Fruit fly (Drosophila melanogaster) whole organism: ENCODE data around the gene sdt.

Experiments used
- CG8478 ChIP-seq: fragments of >200 bp; optimal IDR thresholded peaks from 2 replicates; lab custom pipeline; 2018; ENCODE audit warnings: inconsistent platforms
- Dll ChIP-seq: fragments of >200 bp; optimal IDR thresholded peaks from 2 replicates; lab custom pipeline; 2017
- EcR ChIP-seq, 2 experiments: fragments of >200 bp; optimal IDR thresholded peaks; 2 replicates each; lab custom pipeline; 2017; ENCODE audit warnings: missing biosample characterization in 2 of 2, missing genetic modification characterization in 2 of 2, missing genetic modification reagents in 2 of 2
- pan ChIP-seq: fragments of >200 bp; optimal IDR thresholded peaks from 2 replicates; lab custom pipeline; 2017
- psq ChIP-seq: fragments of >200 bp; optimal IDR thresholded peaks from 2 replicates; lab custom pipeline; 2017
- usp ChIP-seq: fragments of >200 bp; optimal IDR thresholded peaks from 2 replicates; lab custom pipeline; 2017; ENCODE audit warnings: missing biosample characterization, missing genetic modification characterization, mixed read lengths

sdt gene

dm6 chrX:8145501-8146157 lies 32.7 kb upstream of the sdt start, which contains the start of the genes alpha-PheRS and CG2129:
Gene alpha-PheRS (minus strand): TSS chrX:8145602.
Gene CG2129 (plus strand): TSS chrX:8145839.
- TF ChIP-seq pan (lab: Kevin White, UChicago) = no peak
- no peak for TF ChIP-seq psq (lab: Kevin White, UChicago)
- TF ChIP-seq EcR (GFP tag; optimal IDR thresholded peaks at IDR 0.05; lab: Kevin White, UChicago) = no peak
- TF ChIP-seq usp (GFP tag; lab: Kevin White, UChicago) = no peak
- TF ChIP-seq CG8478 (lab: Kevin White, UChicago) = no peak
- TF ChIP-seq Dll (lab: Kevin White, UChicago) = no peak

DNA sequence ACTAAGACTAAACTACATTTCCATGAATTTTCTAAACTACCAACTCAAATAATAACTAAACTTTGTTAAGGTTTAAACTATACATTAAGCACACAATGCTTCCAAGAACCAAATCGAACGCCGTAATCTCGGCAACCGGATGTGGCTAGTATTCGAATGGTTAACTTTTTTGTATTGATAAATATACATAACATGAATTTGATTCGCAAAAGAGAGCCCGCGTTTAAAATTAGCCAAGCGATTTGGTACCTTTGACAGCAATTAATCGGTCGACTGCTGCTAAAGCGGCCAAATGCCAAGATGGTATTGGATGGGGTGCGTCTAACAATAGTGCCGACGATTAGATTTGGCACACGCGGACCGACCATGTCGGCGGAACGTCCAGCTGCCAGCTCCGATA lies 30.7 kb upstream of the sdt start, which contains the start of gene CG15336:
TSS of gene CG15336 (plus strand) at position 301 of the 400 bp plus-strand sequence.
- no peak for TF ChIP-seq pan (lab: Kevin White, UChicago)
- TF ChIP-seq psq (lab: Kevin White, UChicago) = no peak
- TF ChIP-seq EcR (GFP tag; optimal IDR thresholded peaks at IDR 0.05; lab: Kevin White, UChicago) = no peak
- TF ChIP-seq CG8478 (lab: Kevin White, UChicago) = no peak
- no peak for TF ChIP-seq usp (GFP tag; lab: Kevin White, UChicago)
- TF ChIP-seq Dll (lab: Kevin White, UChicago) = no peak

- TF ChIP-seq Dll (lab: Kevin White, UChicago) (no peak), CG8478 (lab: Kevin White, UChicago) (no peak), psq (lab: Kevin White, UChicago) (no peak), EcR (GFP tag; optimal IDR thresholded peaks at IDR 0.05; lab: Kevin White, UChicago) (no peak), usp (GFP tag; lab: Kevin White, UChicago) (no peak), pan (lab: Kevin White, UChicago) (no peak)
Observed at dm6 chrX:8148556-8148955, 29.8 kb upstream of the sdt start, which contains the start of gene CG10959. Gene CG10959 (plus strand): TSS chrX:8148783.

DNA sequence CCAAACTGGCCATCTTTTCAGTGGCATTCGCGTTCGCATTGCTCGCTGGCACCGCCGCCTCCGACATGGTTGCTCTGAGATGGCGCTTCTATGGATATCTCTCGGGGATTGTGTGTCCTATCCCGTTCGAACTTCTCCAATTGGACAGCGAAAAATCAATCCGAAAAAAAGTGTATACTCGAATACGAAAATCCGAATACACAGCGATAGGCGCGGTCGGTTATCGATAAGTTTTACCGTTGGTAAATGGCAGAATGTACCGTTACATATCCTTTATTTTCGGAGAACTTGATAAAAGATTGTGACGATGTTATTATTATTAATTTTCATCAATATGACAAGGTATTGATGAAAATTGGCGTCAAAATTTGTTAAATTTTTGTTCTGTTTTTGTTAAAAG lies 26.3 kb upstream of the sdt start, which contains the start of gene Gbeta5:
TSS of gene Gbeta5 (minus strand) at position 199 of the 400 bp plus-strand sequence.
- TF ChIP-seq pan (lab: Kevin White, UChicago) = no peak

DNA sequence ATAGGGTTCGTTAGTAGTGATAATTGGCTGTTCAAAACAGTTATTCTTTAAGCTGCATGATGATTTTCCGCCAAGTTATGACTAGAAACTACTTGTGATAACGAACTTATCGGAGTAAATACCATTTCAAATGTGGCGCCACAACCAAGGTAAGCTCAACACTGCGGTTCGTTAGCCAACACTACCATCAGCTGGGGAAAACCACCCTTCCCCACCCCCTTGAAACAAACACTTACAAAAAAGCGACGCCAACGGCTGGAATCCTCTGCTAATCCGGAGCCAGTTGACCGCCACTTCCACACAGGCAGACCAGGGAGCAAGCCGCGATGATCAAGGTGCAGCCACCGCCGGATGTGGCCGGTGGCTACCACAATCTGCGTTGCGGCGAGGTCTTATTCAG lies 25.6 kb upstream of the sdt start, which contains the start of gene CG18262:
TSS of gene CG18262 (plus strand) at position 231 of the 400 bp plus-strand sequence.
- TF ChIP-seq CG8478 (lab: Kevin White, UChicago) (no peak), EcR (GFP tag; optimal IDR thresholded peaks at IDR 0.05; lab: Kevin White, UChicago) (no peak), psq (lab: Kevin White, UChicago) (no peak), usp (GFP tag; lab: Kevin White, UChicago) (no peak), Dll (lab: Kevin White, UChicago) (no peak), pan (lab: Kevin White, UChicago) (no peak)

- TF ChIP-seq EcR (GFP tag; optimal IDR thresholded peaks at IDR 0.05; lab: Kevin White, UChicago) (no peak), usp (GFP tag; lab: Kevin White, UChicago) (no peak), psq (lab: Kevin White, UChicago) (no peak), CG8478 (lab: Kevin White, UChicago) (no peak), pan (lab: Kevin White, UChicago) (no peak), Dll (lab: Kevin White, UChicago) (no peak)
Observed at dm6 chrX:8157294-8157693, 21.1 kb upstream of the sdt start, which contains the start of the genes Traf6 and GIIIspla2. Gene Traf6 (minus strand): TSS chrX:8157386. Gene GIIIspla2 (plus strand): TSS chrX:8157628.

DNA sequence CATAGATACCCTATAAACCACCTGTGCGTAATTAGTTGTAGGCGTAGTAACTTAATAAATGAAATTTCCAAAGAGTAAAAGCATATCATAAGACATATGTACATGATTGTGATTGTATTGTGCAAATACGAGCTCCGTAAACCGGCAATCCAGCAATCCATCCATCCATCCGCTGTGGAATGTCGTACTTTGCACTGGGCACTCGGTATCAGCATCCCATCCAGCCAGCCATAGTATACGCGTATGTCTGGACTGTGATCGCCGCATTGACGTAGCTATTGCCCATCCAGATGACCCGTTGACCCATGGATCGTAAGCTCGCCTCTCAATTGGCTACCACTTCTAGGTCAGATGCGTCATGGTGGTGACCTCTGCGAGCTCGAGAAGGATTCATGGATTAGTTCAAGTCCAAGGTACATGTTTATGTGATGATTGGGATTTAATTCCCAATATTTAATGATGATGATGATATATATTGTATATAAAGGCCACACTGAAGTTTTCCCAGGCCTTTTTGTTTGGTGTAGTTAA lies 19.3 kb upstream of the sdt start:
- no peak for TF ChIP-seq EcR (GFP tag; optimal IDR thresholded peaks at IDR 0.05; lab: Kevin White, UChicago)

DNA sequence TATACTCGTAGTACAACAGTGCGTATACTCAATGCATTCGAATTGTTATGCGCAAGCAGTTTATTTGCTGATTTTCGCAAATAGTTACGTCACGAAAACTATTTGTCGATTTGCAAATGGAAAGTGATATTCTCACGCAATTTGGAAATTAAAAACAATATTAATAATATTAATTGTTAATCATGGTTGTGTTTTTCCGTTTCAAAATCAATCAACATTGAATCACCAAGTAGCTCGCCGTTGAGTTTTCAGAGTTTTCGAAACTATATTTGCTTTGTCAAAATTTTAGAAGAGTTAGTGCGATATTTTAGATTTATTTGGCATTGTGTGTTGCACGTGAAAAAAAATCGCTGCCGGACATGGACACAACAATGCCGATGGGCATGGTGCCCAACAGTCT lies 18.6 kb upstream of the sdt start, which contains the start of gene CG15337:
TSS of gene CG15337 (plus strand) at position 301 of the 400 bp plus-strand sequence.
- TF ChIP-seq CG8478 (lab: Kevin White, UChicago) = no peak

dm6 chrX:8162692-8163091 lies 15.7 kb upstream of the sdt start, which contains the start of gene CG10761:
Gene CG10761 (minus strand): TSS chrX:8162792.
- TF ChIP-seq EcR (GFP tag; optimal IDR thresholded peaks at IDR 0.05; lab: Kevin White, UChicago) (no peak), usp (GFP tag; lab: Kevin White, UChicago) (no peak), pan (lab: Kevin White, UChicago) (no peak), CG8478 (lab: Kevin White, UChicago) (no peak), Dll (lab: Kevin White, UChicago) (no peak), psq (lab: Kevin White, UChicago) (no peak)

DNA sequence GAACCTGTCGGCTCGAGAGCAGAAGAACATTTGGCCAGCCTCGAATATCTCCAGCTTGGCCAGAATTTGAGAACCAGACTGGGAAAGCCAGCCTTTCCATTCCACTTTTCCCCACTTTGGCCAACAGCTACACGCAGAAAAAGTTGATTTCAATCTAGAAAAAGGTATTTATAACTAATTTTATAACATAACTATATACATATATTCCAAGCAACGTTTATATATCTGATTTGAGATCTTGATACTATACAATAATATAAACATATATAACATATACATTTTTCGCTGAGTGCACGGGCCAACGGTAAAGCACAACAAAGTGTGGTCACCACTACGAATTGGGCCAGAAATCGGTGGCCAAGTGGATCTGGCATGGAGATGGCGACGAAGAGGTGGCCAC lies 14.9 kb upstream of the sdt start:
- TF ChIP-seq Dll (lab: Kevin White, UChicago) = no peak
- TF ChIP-seq CG8478 (lab: Kevin White, UChicago) = no peak
- no peak for TF ChIP-seq pan (lab: Kevin White, UChicago)
- TF ChIP-seq usp (GFP tag; lab: Kevin White, UChicago) = no peak

dm6 chrX:8165608-8166007 lies 12.7 kb upstream of the sdt start, which contains the start of gene Or7a:
Gene Or7a (minus strand): TSS chrX:8165708.
- TF ChIP-seq psq (lab: Kevin White, UChicago) = no peak
- no peak for TF ChIP-seq EcR (GFP tag; optimal IDR thresholded peaks at IDR 0.05; lab: Kevin White, UChicago)
- TF ChIP-seq pan (lab: Kevin White, UChicago) = no peak
- TF ChIP-seq CG8478 (lab: Kevin White, UChicago) = no peak

dm6 chrX:8170166-8170565 lies 8.2 kb upstream of the sdt start, which contains the start of gene CG2278:
Gene CG2278 (minus strand): TSS chrX:8170266.
- TF ChIP-seq CG8478 (lab: Kevin White, UChicago) (no peak), Dll (lab: Kevin White, UChicago) (no peak), usp (GFP tag; lab: Kevin White, UChicago) (no peak), psq (lab: Kevin White, UChicago) (no peak)
